Fruit fly (Drosophila melanogaster): Measurements from ENCODE around the gene CG33796.

Gene CG33796

dm6 chr3L:16192561-16193355, 22.9 kb upstream of the CG33796 start:
- peak; percentile 5 for TF ChIP-seq HLH106 (tag; optimal IDR thresholded peaks at IDR 0.05)
- no peak for TF ChIP-seq psq (GFP tag; optimal IDR thresholded peaks at IDR 0.05)
- TF ChIP-seq Myc (optimal IDR thresholded peaks at IDR 0.05): no peak
- no peak for TF ChIP-seq tai (GFP tag; optimal IDR thresholded peaks at IDR 0.05)
- TF ChIP-seq Hr83 (GFP tag; optimal IDR thresholded peaks at IDR 0.05; ENCODE audit: poor library complexity, severe bottlenecking): no peak
- TF ChIP-seq sv (GFP tag; optimal IDR thresholded peaks at IDR 0.05): no peak
- TF ChIP-seq ey (GFP tag; optimal IDR thresholded peaks at IDR 0.05): no peak
- TF ChIP-seq Vsx2 (GFP tag; optimal IDR thresholded peaks at IDR 0.05; ENCODE audit: partially characterized antibody): no peak

dm6 chr3L:16190885-16191284, 21.0 kb upstream of the CG33796 start:
- TF ChIP-seq Jra (GFP tag; optimal IDR thresholded peaks at IDR 0.05) (peak; percentile 9), Hr83 (GFP tag; optimal IDR thresholded peaks at IDR 0.05; ENCODE audit: poor library complexity, severe bottlenecking) (peak; percentile 22), Dif (GFP tag; optimal IDR thresholded peaks at IDR 0.05; ENCODE audit: partially characterized antibody) (no peak), CG32264 (GFP tag; optimal IDR thresholded peaks at IDR 0.05) (no peak), Mio (GFP tag; optimal IDR thresholded peaks at IDR 0.05) (no peak), tai (GFP tag; optimal IDR thresholded peaks at IDR 0.05) (no peak), Rel (GFP tag; optimal IDR thresholded peaks at IDR 0.05) (no peak), Rel (tag; optimal IDR thresholded peaks at IDR 0.05) (peak; percentile 52), usp (GFP tag; optimal IDR thresholded peaks at IDR 0.05) (no peak), dl (GFP tag; optimal IDR thresholded peaks at IDR 0.05; ENCODE audit: insufficient read depth in 1 of 2, partially characterized antibody in 2 of 2) (no peak), GATAd (GFP tag; optimal IDR thresholded peaks at IDR 0.05) (no peak), rgr (GFP tag; optimal IDR thresholded peaks at IDR 0.05) (peak; percentile 49), lola (GFP tag; optimal IDR thresholded peaks at IDR 0.05) (no peak), sage (GFP tag; optimal IDR thresholded peaks at IDR 0.05) (peak; percentile 30), psq (GFP tag; optimal IDR thresholded peaks at IDR 0.05) (peak; percentile 0), dsf (GFP tag; optimal IDR thresholded peaks at IDR 0.05; ENCODE audit: borderline replicate concordance) (no peak), N (GFP tag; optimal IDR thresholded peaks at IDR 0.05) (no peak), brk (GFP tag; optimal IDR thresholded peaks at IDR 0.05) (no peak), pan (optimal IDR thresholded peaks at IDR 0.05) (no peak), Vsx2 (GFP tag; optimal IDR thresholded peaks at IDR 0.05; ENCODE audit: partially characterized antibody) (peak; percentile 43), Hnf4 (GFP tag; optimal IDR thresholded peaks at IDR 0.05) (peak; percentile 61), foxo (GFP tag; optimal IDR thresholded peaks at IDR 0.05) (peak in 1 of 2 experiments; percentile 37), OdsH (GFP tag; optimal IDR thresholded peaks at IDR 0.05) (peak; percentile 45), CrebA (GFP tag; optimal IDR thresholded peaks at IDR 0.05; ENCODE audit: borderline replicate concordance) (peak; percentile 73), Sp1 (GFP tag; optimal IDR thresholded peaks at IDR 0.05) (peak; percentile 50), Hr78 (GFP tag; optimal IDR thresholded peaks at IDR 0.05) (no peak), jim (GFP tag; optimal IDR thresholded peaks at IDR 0.05) (no peak), CG9705 (GFP tag; optimal IDR thresholded peaks at IDR 0.05) (no peak), woc (GFP tag; optimal IDR thresholded peaks at IDR 0.05) (no peak), Dfd (GFP tag; optimal IDR thresholded peaks at IDR 0.05) (no peak), ey (GFP tag; optimal IDR thresholded peaks at IDR 0.05) (peak; percentile 9), Abd-B (GFP tag; optimal IDR thresholded peaks at IDR 0.05) (no peak), dmrt93B (GFP tag; optimal IDR thresholded peaks at IDR 0.05) (no peak), h (GFP tag; optimal IDR thresholded peaks at IDR 0.05) (peak; percentile 54), Myc (optimal IDR thresholded peaks at IDR 0.05) (no peak), HLH106 (tag; optimal IDR thresholded peaks at IDR 0.05) (peak; percentile 18), br (GFP tag; optimal IDR thresholded peaks at IDR 0.05) (peak; percentile 49), fru (GFP tag; optimal IDR thresholded peaks at IDR 0.05) (peak; percentile 28), sv (GFP tag; optimal IDR thresholded peaks at IDR 0.05) (no peak)
